Worm (Caenorhabditis elegans) whole organism, mixed stage, embryonic: ENCODE measurements around the gene F21C10.7.

ENCODE experiments used
- M03D4.4 ChIP-seq: sonication (generic microtip); optimal IDR thresholded peaks from 2 replicates; lab custom pipeline; 2017; ENCODE audit warnings: mild to moderate bottlenecking, missing genetic modification characterization, missing compliant biosample characterization
- drap-1 ChIP-seq: fragments of 200-800 bp; sonication (Bioruptor generic); optimal IDR thresholded peaks from 3 replicates; lab custom pipeline; 2018; ENCODE audit warnings: mild to moderate bottlenecking, missing genetic modification characterization, missing compliant biosample characterization
- elt-3 ChIP-seq: fragments of 150-350 bp; optimal IDR thresholded peaks from 2 replicates; lab custom pipeline; 2014; ENCODE audit warnings: missing biosample characterization, missing genetic modification characterization
- lsy-2 ChIP-seq: fragments of 150-350 bp; optimal IDR thresholded peaks from 2 replicates; lab custom pipeline; 2014; ENCODE audit warnings: missing biosample characterization, missing genetic modification characterization
- nhr-12 ChIP-seq: fragments of 150-350 bp; optimal IDR thresholded peaks from 2 replicates; lab custom pipeline; 2014; ENCODE audit warnings: missing biosample characterization, missing genetic modification characterization
- nhr-2 ChIP-seq: fragments of 150-350 bp; optimal IDR thresholded peaks from 2 replicates; lab custom pipeline; 2014; ENCODE audit warnings: missing biosample characterization, missing genetic modification characterization
- nhr-237 ChIP-seq: fragments of 150-350 bp; optimal IDR thresholded peaks from 2 replicates; lab custom pipeline; 2014; ENCODE audit warnings: missing biosample characterization, missing genetic modification characterization
- nhr-76 ChIP-seq: sonication (generic microtip); optimal IDR thresholded peaks from 2 replicates; lab custom pipeline; 2017; ENCODE audit warnings: missing biosample characterization, missing genetic modification characterization
- pha-4 ChIP-seq: fragments of 150-350 bp; optimal IDR thresholded peaks from 2 replicates; lab custom pipeline; 2018; ENCODE audit warnings: missing biosample characterization, missing genetic modification reagents, missing genetic modification characterization
- sem-2 ChIP-seq: fragments of 200-800 bp; sonication (Bioruptor generic); optimal IDR thresholded peaks from 2 replicates; lab custom pipeline; 2018; ENCODE audit warnings: mild to moderate bottlenecking, missing genetic modification characterization, missing compliant biosample characterization
- snpc-4 ChIP-seq: fragments of 150-350 bp; optimal IDR thresholded peaks from 2 replicates; lab custom pipeline; 2014; ENCODE audit warnings: missing biosample characterization, missing genetic modification characterization
- sptf-1 ChIP-seq: sonication (generic microtip); optimal IDR thresholded peaks from 2 replicates; lab custom pipeline; 2017; ENCODE audit warnings: mild to moderate bottlenecking, missing genetic modification characterization, moderate library complexity, missing compliant biosample characterization
- unc-62 ChIP-seq: fragments of 150-350 bp; optimal IDR thresholded peaks from 2 replicates; lab custom pipeline; 2014; ENCODE audit warnings: missing biosample characterization, missing genetic modification reagents, missing genetic modification characterization
- ztf-11 ChIP-seq: fragments of 150-350 bp; optimal IDR thresholded peaks from 2 replicates; lab custom pipeline; 2014; ENCODE audit warnings: missing biosample characterization, missing genetic modification characterization

DNA sequence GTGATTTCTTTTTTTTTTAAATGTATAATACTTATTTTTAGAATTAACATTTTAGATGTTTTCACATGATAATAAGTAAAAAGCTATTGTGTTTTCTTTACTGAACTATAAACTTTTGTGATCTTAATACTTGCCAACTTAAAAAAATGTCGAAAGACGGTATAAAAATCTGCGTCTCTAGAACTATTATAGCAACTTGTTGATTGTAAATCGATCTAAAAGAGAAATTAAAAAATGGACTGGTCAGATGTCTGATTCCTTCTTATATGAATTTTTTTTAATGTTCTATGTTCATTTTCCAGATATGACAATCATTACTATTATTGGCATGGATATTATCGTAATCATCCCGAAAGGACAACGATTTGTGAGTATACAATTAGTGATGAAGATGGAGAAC is 15.2 kb downstream of the F21C10.7 start, which contains the start of gene F21C10.3:
- no peak for TF ChIP-seq elt-3 (tag; lab: Kevin White, UChicago)
- TF ChIP-seq unc-62 (GFP tag; lab: Kevin White, UChicago) = no peak
- no peak for TF ChIP-seq M03D4.4
- no peak for TF ChIP-seq lsy-2
- TF ChIP-seq nhr-2 (tag; lab: Kevin White, UChicago) = no peak
- TF ChIP-seq drap-1 = no peak
- TF ChIP-seq nhr-76 = no peak
- no peak for TF ChIP-seq nhr-237 (tag; lab: Kevin White, UChicago)
- no peak for TF ChIP-seq ztf-11
- no peak for TF ChIP-seq snpc-4 (tag; lab: Kevin White, UChicago)
- no peak for TF ChIP-seq pha-4 (tag; lab: Kevin White, UChicago)
- TF ChIP-seq nhr-12 (tag; lab: Kevin White, UChicago) = no peak
- TF ChIP-seq sptf-1 (tag; lab: Kevin White, UChicago) = no peak
- TF ChIP-seq sem-2 (GFP tag; lab: Kevin White, UChicago) = no peak
